Worm (Caenorhabditis elegans): ENCODE measurements around the gene aaim-1.
A peak's percentile ranks its signal among the peaks of the same experiment; 100 is the strongest.

Gene aaim-1

DNA sequence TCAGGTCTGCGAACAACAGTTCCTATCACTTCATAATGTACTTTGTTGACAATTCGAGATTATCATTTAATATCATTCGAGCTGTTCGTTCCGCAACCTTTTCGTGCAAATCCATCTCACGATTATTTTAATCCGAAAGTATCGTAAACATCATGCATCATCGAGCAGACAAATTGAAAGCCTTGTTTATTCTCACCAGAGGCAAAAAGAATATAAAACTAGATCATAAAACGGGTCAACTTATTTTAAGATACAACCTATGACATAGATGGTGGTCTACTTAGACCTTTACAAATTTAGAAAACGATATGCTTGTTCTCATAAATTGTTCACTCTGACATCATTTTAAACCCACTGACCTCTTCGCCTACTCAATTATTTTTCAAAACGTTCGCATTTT, 29.2 kb downstream of the aaim-1 start:
- no peak for TF ChIP-seq egl-13 (tag; optimal IDR thresholded peaks at IDR 0.05)
- no peak for TF ChIP-seq mef-2 (tag; optimal IDR thresholded peaks at IDR 0.05)
- TF ChIP-seq xbp-1 (tag; optimal IDR thresholded peaks at IDR 0.05) = no peak
- no peak for TF ChIP-seq lsy-2 (tag; optimal IDR thresholded peaks at IDR 0.05)
- no peak for TF ChIP-seq nhr-11 (tag; optimal IDR thresholded peaks at IDR 0.05)
- TF ChIP-seq fkh-8 (tag; optimal IDR thresholded peaks at IDR 0.05) = no peak
- TF ChIP-seq nhr-237 (tag; optimal IDR thresholded peaks at IDR 0.05) = no peak
- no peak for TF ChIP-seq nhr-19 (GFP tag; conservative IDR thresholded peaks at IDR 0.05)
- no peak for TF ChIP-seq hpl-2 (GFP tag; optimal IDR thresholded peaks at IDR 0.05)
- TF ChIP-seq grh-1 (GFP tag; IDR thresholded peaks at IDR 0.05) = no peak
- TF ChIP-seq nhr-12 (tag; optimal IDR thresholded peaks at IDR 0.05) = no peak
- no peak for TF ChIP-seq nhr-20 (tag; optimal IDR thresholded peaks at IDR 0.05)
- TF ChIP-seq snpc-4 (tag; optimal IDR thresholded peaks at IDR 0.05) = no peak
- TF ChIP-seq ceh-90 (tag; optimal IDR thresholded peaks at IDR 0.05) = no peak
- TF ChIP-seq ces-1 (GFP tag; optimal IDR thresholded peaks at IDR 0.05) = no peak
- no peak for TF ChIP-seq tlp-1 (tag; optimal IDR thresholded peaks at IDR 0.05)
- no peak for TF ChIP-seq elt-3 (tag; optimal IDR thresholded peaks at IDR 0.05)
- no peak for TF ChIP-seq ztf-11 (tag; optimal IDR thresholded peaks at IDR 0.05)

DNA sequence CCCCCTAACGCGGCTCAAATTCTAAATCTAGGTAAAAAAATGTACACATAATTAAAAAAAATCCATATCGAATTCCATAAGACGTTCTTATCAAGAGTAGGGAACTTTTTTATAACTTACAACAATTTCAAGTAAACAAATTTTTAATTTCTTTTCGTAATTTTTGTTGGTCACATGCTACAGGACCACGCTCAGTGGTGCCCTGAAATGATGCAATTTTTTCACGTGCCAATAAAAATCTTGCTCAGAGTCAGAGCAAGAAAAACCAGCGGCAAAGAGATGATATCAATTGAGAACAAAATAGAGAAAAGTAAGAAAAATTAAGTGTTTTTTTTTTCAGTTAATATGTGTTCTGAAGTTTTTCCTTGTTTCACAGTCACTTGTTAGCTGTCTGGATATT, 30.3 kb downstream of the aaim-1 start:
- TF ChIP-seq dpl-1 (GFP tag; optimal IDR thresholded peaks at IDR 0.05) (no peak), fkh-10 (GFP tag; optimal IDR thresholded peaks at IDR 0.05) (no peak), nhr-71 (tag; optimal IDR thresholded peaks at IDR 0.05) (peak; percentile 46), lin-14 (GFP tag; optimal IDR thresholded peaks at IDR 0.05) (no peak)

DNA sequence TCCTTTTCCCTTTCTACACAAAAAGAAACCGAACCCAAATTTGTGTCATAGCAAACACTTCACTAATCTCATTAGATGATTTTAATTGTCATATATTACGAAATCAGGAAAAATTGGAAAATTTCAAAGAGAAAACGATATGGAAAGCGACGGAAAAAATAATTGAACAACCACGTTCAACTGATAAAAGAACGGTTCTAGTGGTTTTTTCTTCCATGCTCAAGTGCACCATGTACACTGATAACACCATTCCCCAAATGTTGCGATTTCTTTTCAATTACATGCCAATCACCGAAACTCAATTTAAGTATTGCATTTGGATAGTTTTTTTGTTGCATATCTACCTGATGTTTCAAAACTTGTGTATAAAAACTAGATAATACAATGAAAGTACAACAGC, 31.6 kb downstream of the aaim-1 start:
- TF ChIP-seq C34B4.2 (tag; optimal IDR thresholded peaks at IDR 0.05) (no peak), egl-13 (tag; optimal IDR thresholded peaks at IDR 0.05) (no peak), unc-130 (tag; optimal IDR thresholded peaks at IDR 0.05) (no peak), egl-27 (tag; optimal IDR thresholded peaks at IDR 0.05) (no peak), rnt-1 (tag; optimal IDR thresholded peaks at IDR 0.05) (no peak), hpl-2 (GFP tag; optimal IDR thresholded peaks at IDR 0.05) (no peak), irx-1 (tag; optimal IDR thresholded peaks at IDR 0.05) (no peak), dpl-1 (GFP tag; optimal IDR thresholded peaks at IDR 0.05) (no peak), sptf-1 (tag; optimal IDR thresholded peaks at IDR 0.05) (no peak), ceh-63 (GFP tag; optimal IDR thresholded peaks at IDR 0.05) (no peak), hlh-4 (tag; optimal IDR thresholded peaks at IDR 0.05) (no peak)

DNA sequence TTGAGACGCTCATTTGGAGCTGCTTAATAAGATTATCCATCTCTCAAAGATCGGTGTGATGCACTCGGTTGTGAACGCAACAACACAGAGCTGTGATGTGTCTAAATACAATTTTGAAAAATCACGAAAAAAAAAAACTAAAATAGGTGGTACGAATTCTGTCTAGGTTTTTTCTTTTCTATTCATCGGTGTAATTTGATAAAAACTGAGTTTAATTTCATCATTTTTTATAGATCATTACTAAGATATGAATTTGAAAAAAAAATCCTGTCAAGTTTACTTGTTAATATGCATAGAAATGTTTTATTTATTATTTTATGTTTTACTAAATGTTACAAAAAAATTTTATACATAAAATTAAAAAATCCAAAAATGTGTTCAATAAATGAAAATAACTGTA, 32.2 kb downstream of the aaim-1 start, which contains the start of gene ceh-60:
TSS of gene ceh-60 (minus strand) at position 101 of the 400 bp plus-strand sequence.
- TF ChIP-seq ceh-63 (GFP tag; optimal IDR thresholded peaks at IDR 0.05) (no peak), ceh-82 (tag; optimal IDR thresholded peaks at IDR 0.05) (no peak), jun-1 (tag; optimal IDR thresholded peaks at IDR 0.05) (no peak)

DNA sequence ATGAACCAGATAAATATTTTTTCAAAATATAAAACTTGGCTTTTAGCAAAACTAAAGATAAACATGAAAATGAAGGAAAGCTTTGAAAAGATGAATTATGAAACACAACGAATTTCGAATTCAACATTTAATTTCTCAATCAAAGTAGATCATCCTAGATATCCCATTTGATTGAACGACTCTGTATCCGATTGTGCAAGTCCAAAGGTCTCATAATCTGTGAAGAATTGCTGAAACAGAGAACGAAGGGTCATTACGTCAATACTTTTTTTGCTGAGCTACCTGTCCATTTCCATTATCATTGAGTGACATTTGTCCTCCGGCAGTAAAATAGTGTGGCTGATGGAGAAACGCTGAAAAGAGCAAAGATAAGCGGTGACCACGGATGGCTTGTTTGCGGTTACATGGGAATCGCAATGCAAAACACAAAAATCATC, 39.6 kb downstream of the aaim-1 start:
- TF ChIP-seq C04F5.9 (tag; optimal IDR thresholded peaks at IDR 0.05) = no peak
- TF ChIP-seq ces-1 (GFP tag; optimal IDR thresholded peaks at IDR 0.05) = no peak
- TF ChIP-seq nhr-47 (tag; optimal IDR thresholded peaks at IDR 0.05) = no peak
- no peak for TF ChIP-seq lir-3 (tag; optimal IDR thresholded peaks at IDR 0.05; ENCODE audit: poor library complexity)
- peak; percentile 44 for TF ChIP-seq hpl-2 (GFP tag; optimal IDR thresholded peaks at IDR 0.05)
- TF ChIP-seq unc-30 (tag; optimal IDR thresholded peaks at IDR 0.05) = no peak
- TF ChIP-seq lin-14 (GFP tag; optimal IDR thresholded peaks at IDR 0.05) = no peak
- TF ChIP-seq nhr-85 (tag) = no peak
- TF ChIP-seq elt-2 (tag; optimal IDR thresholded peaks at IDR 0.05) = peak; percentile 84
- TF ChIP-seq nhr-71 (tag; optimal IDR thresholded peaks at IDR 0.05) = peak; percentile 26
- no peak for TF ChIP-seq unc-98 (GFP tag; IDR thresholded peaks at IDR 0.05)
- TF ChIP-seq elt-3 (tag; optimal IDR thresholded peaks at IDR 0.05) = no peak
- TF ChIP-seq efl-1 (optimal IDR thresholded peaks at IDR 0.05) = no peak
- TF ChIP-seq efl-1 (GFP tag; optimal IDR thresholded peaks at IDR 0.05 in 1 of 2) = peak in 1 of 2 experiments; percentile 30
- no peak for TF ChIP-seq mab-9 (GFP tag; IDR thresholded peaks at IDR 0.05)
- no peak for TF ChIP-seq sox-4 (tag; optimal IDR thresholded peaks at IDR 0.05)
- no peak for TF ChIP-seq ceh-8 (GFP tag; optimal IDR thresholded peaks at IDR 0.05)
- TF ChIP-seq jun-1 (tag; optimal IDR thresholded peaks at IDR 0.05) = no peak
- no peak for TF ChIP-seq nhr-20 (tag; optimal IDR thresholded peaks at IDR 0.05)
- TF ChIP-seq dpl-1 (GFP tag; optimal IDR thresholded peaks at IDR 0.05) = no peak
- no peak for TF ChIP-seq nhr-77 (tag; optimal IDR thresholded peaks at IDR 0.05)

All from whole organism, L1 larva.